Fruit fly (Drosophila melanogaster): ENCODE data around the gene Mzt1.

The Mzt1 gene

DNA sequence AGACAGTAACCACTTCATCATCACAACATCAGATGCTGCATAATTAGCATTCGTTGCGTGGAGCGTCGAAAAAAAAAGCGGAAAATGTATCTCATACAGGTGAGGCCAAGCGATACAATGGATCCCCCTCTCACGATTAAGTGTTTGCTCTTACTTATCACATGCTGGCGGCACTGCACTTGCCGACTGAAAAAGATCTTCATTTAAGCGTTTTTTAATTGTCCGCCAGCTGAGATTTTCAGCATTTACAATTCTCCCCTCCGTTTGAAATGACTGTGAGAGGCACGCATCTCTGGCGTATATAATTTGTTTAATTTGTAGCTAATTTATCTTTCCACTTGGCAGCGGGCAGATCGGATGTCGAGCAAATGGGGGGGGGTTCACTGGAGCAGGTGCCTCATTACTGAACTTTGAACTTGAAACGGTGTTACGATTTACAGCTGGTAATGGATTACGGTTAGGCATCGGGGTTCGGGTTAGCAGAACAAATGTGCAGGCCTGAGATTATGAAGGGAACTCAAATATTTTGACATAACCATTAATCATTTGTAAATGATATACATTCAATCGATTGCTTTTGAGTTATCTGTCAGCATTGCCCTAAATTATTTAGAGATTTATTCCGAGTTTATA lies at the start of gene Mzt1:
Gene Mzt1 (plus strand): TSS at position 583 of the 633 bp plus-strand sequence.
- TF ChIP-seq Hr78 (GFP tag; optimal IDR thresholded peaks at IDR 0.05) (no peak), rgr (GFP tag; optimal IDR thresholded peaks at IDR 0.05) (no peak), Jra (GFP tag; optimal IDR thresholded peaks at IDR 0.05) (no peak), Hr83 (GFP tag; optimal IDR thresholded peaks at IDR 0.05; ENCODE audit: poor library complexity, severe bottlenecking) (no peak), Rel (GFP tag; optimal IDR thresholded peaks at IDR 0.05) (no peak), Rel (tag; optimal IDR thresholded peaks at IDR 0.05) (no peak)

DNA sequence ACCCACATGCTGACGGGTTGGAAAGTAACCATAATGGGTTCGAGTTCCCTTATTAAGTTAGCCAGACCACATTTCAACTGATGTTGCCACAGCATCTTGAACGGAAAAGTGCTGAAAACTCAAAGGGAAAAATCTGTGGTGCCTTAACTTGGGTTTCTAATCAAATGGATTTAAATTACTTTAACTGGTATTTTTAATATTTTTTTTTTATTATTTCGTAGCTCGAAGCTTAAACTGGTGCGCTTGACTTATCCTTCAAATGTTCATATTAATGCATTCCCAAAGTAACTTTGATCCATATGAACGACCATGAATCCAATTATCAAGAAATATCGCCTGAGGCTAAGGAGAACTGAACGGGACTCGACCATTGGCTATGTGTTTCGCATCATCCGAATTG lies 28.8 kb upstream of the Mzt1 start, which contains the start of gene CG13801:
Gene CG13801 (plus strand): TSS at position 301 of the 400 bp plus-strand sequence.
- TF ChIP-seq CrebA (GFP tag; optimal IDR thresholded peaks at IDR 0.05; ENCODE audit: borderline replicate concordance) (no peak), Dfd (GFP tag; optimal IDR thresholded peaks at IDR 0.05) (no peak), Myc (optimal IDR thresholded peaks at IDR 0.05) (no peak), rgr (GFP tag; optimal IDR thresholded peaks at IDR 0.05) (no peak), dl (GFP tag; optimal IDR thresholded peaks at IDR 0.05; ENCODE audit: insufficient read depth in 1 of 2, partially characterized antibody in 2 of 2) (no peak), tai (GFP tag; optimal IDR thresholded peaks at IDR 0.05) (no peak), Dif (GFP tag; optimal IDR thresholded peaks at IDR 0.05; ENCODE audit: partially characterized antibody) (no peak), Hr83 (GFP tag; optimal IDR thresholded peaks at IDR 0.05; ENCODE audit: poor library complexity, severe bottlenecking) (no peak), N (GFP tag; optimal IDR thresholded peaks at IDR 0.05) (no peak), pan (optimal IDR thresholded peaks at IDR 0.05) (no peak), jim (GFP tag; optimal IDR thresholded peaks at IDR 0.05) (no peak), brk (GFP tag; optimal IDR thresholded peaks at IDR 0.05) (no peak)

DNA sequence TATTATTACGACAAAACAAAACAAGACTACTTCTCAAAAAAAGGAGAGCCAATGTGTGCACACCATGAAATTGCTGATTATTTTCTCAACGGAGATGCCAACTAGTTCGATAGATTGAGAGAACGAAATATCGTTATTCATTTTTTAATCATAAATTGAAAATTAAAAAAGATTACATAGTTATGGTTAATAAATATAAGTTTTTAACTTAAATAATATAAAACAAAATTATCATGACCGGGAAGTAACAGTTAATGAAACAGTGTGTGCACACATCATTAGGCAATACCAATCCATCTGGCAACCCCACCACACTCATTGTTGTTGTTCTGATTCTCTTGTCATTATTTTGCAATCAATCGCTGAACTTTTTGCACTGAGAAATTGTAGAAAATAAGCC lies 17.2 kb upstream of the Mzt1 start, which contains the start of the genes CG1317 and CG8993:
Gene CG1317 (minus strand): TSS at position 58 of the 400 bp plus-strand sequence.
Gene CG8993 (plus strand): TSS at position 318 of the 400 bp plus-strand sequence.
- TF ChIP-seq Sp1 (GFP tag; optimal IDR thresholded peaks at IDR 0.05) (peak; percentile 24), foxo (GFP tag; optimal IDR thresholded peaks at IDR 0.05) (peak in 1 of 2 experiments; percentile 52), sv (GFP tag; optimal IDR thresholded peaks at IDR 0.05) (peak; percentile 44), usp (GFP tag; optimal IDR thresholded peaks at IDR 0.05) (no peak), Jra (GFP tag; optimal IDR thresholded peaks at IDR 0.05) (no peak), psq (GFP tag; optimal IDR thresholded peaks at IDR 0.05) (peak; percentile 10), fru (GFP tag; optimal IDR thresholded peaks at IDR 0.05) (no peak), lola (GFP tag; optimal IDR thresholded peaks at IDR 0.05) (no peak), GATAd (GFP tag; optimal IDR thresholded peaks at IDR 0.05) (no peak), HLH106 (tag; optimal IDR thresholded peaks at IDR 0.05) (peak; percentile 49), rgr (GFP tag; optimal IDR thresholded peaks at IDR 0.05) (peak; percentile 47), tai (GFP tag; optimal IDR thresholded peaks at IDR 0.05) (no peak), Dfd (GFP tag; optimal IDR thresholded peaks at IDR 0.05) (no peak), Hnf4 (GFP tag; optimal IDR thresholded peaks at IDR 0.05) (no peak), woc (GFP tag; optimal IDR thresholded peaks at IDR 0.05) (peak; percentile 44), h (GFP tag; optimal IDR thresholded peaks at IDR 0.05) (no peak), Myc (optimal IDR thresholded peaks at IDR 0.05) (peak; percentile 8), Dif (GFP tag; optimal IDR thresholded peaks at IDR 0.05; ENCODE audit: partially characterized antibody) (no peak), dmrt93B (GFP tag; optimal IDR thresholded peaks at IDR 0.05) (no peak)

DNA sequence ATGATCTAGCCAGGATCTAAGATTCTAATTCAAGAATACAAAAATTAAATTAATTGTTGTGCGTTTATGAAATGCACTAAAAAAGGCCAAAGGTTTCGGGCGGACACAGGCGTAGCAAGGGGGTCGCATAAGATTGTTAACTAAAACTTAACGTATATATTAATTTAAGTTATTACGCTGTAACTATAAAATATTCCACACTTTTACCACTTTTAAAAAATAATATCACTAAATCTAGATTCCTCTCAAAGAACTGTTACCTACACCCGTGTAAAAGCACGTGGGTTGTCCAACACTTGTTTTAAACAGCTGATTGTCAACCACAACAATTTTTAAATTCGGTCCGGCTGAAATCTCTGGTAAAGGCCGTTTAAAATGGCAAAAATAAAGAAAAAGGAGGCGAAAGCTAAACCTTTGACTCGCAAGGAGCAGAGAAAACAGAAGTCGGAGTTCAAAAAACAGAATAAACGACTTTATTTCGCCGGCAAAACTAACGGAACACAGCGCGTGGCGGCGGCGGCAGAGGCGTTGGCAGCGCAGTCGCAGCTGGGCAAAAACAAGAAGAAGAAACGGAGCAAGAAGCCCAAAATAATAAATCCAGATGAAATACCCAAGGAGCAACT lies 15.5 kb upstream of the Mzt1 start, which contains the start of the genes mRpL23 and CG9004:
Gene mRpL23 (minus strand): TSS at position 284 of the 623 bp plus-strand sequence.
Gene CG9004 (plus strand): TSS at position 308 of the 623 bp plus-strand sequence.
- TF ChIP-seq sage (GFP tag; optimal IDR thresholded peaks at IDR 0.05) (peak; percentile 97), Jra (GFP tag; optimal IDR thresholded peaks at IDR 0.05) (peak; percentile 98), Hr83 (GFP tag; optimal IDR thresholded peaks at IDR 0.05; ENCODE audit: poor library complexity, severe bottlenecking) (peak; percentile 96), woc (GFP tag; optimal IDR thresholded peaks at IDR 0.05) (peak; percentile 96), dl (GFP tag; optimal IDR thresholded peaks at IDR 0.05; ENCODE audit: insufficient read depth in 1 of 2, partially characterized antibody in 2 of 2) (no peak), rgr (GFP tag; optimal IDR thresholded peaks at IDR 0.05) (peak; percentile 100), Hnf4 (GFP tag; optimal IDR thresholded peaks at IDR 0.05) (peak; percentile 99), lola (GFP tag; optimal IDR thresholded peaks at IDR 0.05) (no peak), dsf (GFP tag; optimal IDR thresholded peaks at IDR 0.05; ENCODE audit: borderline replicate concordance) (peak; percentile 97), Rel (GFP tag; optimal IDR thresholded peaks at IDR 0.05) (peak; percentile 87), Rel (tag; optimal IDR thresholded peaks at IDR 0.05) (peak; percentile 91), Vsx2 (GFP tag; optimal IDR thresholded peaks at IDR 0.05; ENCODE audit: partially characterized antibody) (no peak), Dfd (GFP tag; optimal IDR thresholded peaks at IDR 0.05) (peak; percentile 97), fru (GFP tag; optimal IDR thresholded peaks at IDR 0.05) (peak; percentile 99), CG32264 (GFP tag; optimal IDR thresholded peaks at IDR 0.05) (peak; percentile 97), br (GFP tag; optimal IDR thresholded peaks at IDR 0.05) (peak; percentile 99), dmrt93B (GFP tag; optimal IDR thresholded peaks at IDR 0.05) (peak; percentile 99), Dif (GFP tag; optimal IDR thresholded peaks at IDR 0.05; ENCODE audit: partially characterized antibody) (no peak), HLH106 (tag; optimal IDR thresholded peaks at IDR 0.05) (peak; percentile 99), h (GFP tag; optimal IDR thresholded peaks at IDR 0.05) (peak; percentile 100), pan (optimal IDR thresholded peaks at IDR 0.05) (no peak), Myc (optimal IDR thresholded peaks at IDR 0.05) (peak; percentile 37), Hr78 (GFP tag; optimal IDR thresholded peaks at IDR 0.05) (no peak), tai (GFP tag; optimal IDR thresholded peaks at IDR 0.05) (no peak), brk (GFP tag; optimal IDR thresholded peaks at IDR 0.05) (peak; percentile 98), usp (GFP tag; optimal IDR thresholded peaks at IDR 0.05) (no peak), CrebA (GFP tag; optimal IDR thresholded peaks at IDR 0.05; ENCODE audit: borderline replicate concordance) (no peak), foxo (GFP tag; optimal IDR thresholded peaks at IDR 0.05) (peak; percentile 91 to 99), Abd-B (GFP tag; optimal IDR thresholded peaks at IDR 0.05) (no peak), GATAd (GFP tag; optimal IDR thresholded peaks at IDR 0.05) (peak; percentile 98), ey (GFP tag; optimal IDR thresholded peaks at IDR 0.05) (peak; percentile 99), OdsH (GFP tag; optimal IDR thresholded peaks at IDR 0.05) (peak; percentile 99)

Measured in whole organism, wandering third instar larva.